Fruit fly (Drosophila melanogaster): ENCODE results near the gene CG32445.

- TF ChIP-seq h (optimal IDR thresholded peaks at IDR 0.05): no peak
- no peak for TF ChIP-seq Myc (optimal IDR thresholded peaks at IDR 0.05)
- no peak for TF ChIP-seq psq (optimal IDR thresholded peaks at IDR 0.05)
- TF ChIP-seq Sin3A (optimal IDR thresholded peaks at IDR 0.05): no peak
- TF ChIP-seq insv (optimal IDR thresholded peaks at IDR 0.05): no peak
Measured at dm6 chr3L:21688607-21689129, 49.5 kb downstream of the CG32445 start.
